Worm (Caenorhabditis elegans) whole organism, L4 larva: ENCODE measurements around the gene clec-5.

Source experiments
- F10B5.3 ChIP-seq: sonication (generic microtip); optimal IDR thresholded peaks from 2 replicates; lab custom pipeline; 2016; ENCODE audit warnings: mild to moderate bottlenecking, missing genetic modification characterization, missing compliant biosample characterization
- F44E2.7 ChIP-seq: fragments of 200-800 bp; sonication (Bioruptor generic); IDR thresholded peaks from 2 replicates; pipeline ENCODE4 v2.1.2; 2022; ENCODE audit warnings: missing genetic modification characterization, missing compliant biosample characterization
- T20F7.1 ChIP-seq: fragments of 200-800 bp; sonication (Bioruptor generic); optimal IDR thresholded peaks from 2 replicates; lab custom pipeline; 2018; ENCODE audit warnings: mild to moderate bottlenecking, missing genetic modification characterization, missing compliant biosample characterization
- T26A8.4 ChIP-seq: fragments of 200-800 bp; sonication (Bioruptor generic); IDR thresholded peaks from 2 replicates; pipeline ENCODE4 v1.3.6; 2022; ENCODE audit warnings: missing genetic modification characterization, missing compliant biosample characterization
- Y5F2A.4 ChIP-seq: fragments of 200-800 bp; sonication (Bioruptor generic); optimal IDR thresholded peaks from 2 replicates; lab custom pipeline; 2018; ENCODE audit warnings: mild to moderate bottlenecking, missing genetic modification characterization, missing compliant biosample characterization
- ZK337.2 ChIP-seq: fragments of 200-800 bp; sonication (Bioruptor generic); IDR thresholded peaks from 2 replicates; pipeline ENCODE4 v1.3.6; 2022; ENCODE audit warnings: missing genetic modification reagents, missing genetic modification characterization, missing compliant biosample characterization
- aha-1 ChIP-seq: fragments of 150-350 bp; peaks from one replicate; lab custom pipeline; 2014; ENCODE audit warnings: missing biosample characterization, missing genetic modification characterization
- attf-4 ChIP-seq: sonication (generic microtip); optimal IDR thresholded peaks from 3 replicates; lab custom pipeline; 2017; ENCODE audit warnings: missing biosample characterization, missing genetic modification characterization
- ceh-20 ChIP-seq: fragments of 200-800 bp; sonication (Bioruptor generic); IDR thresholded peaks from 2 replicates; pipeline ENCODE4 v1.3.6; 2022; ENCODE audit warnings: missing genetic modification reagents, missing genetic modification characterization, missing compliant biosample characterization
- ceh-32 ChIP-seq: sonication (generic microtip); optimal IDR thresholded peaks from 2 replicates; lab custom pipeline; 2016; ENCODE audit warnings: mild to moderate bottlenecking, missing genetic modification characterization, missing compliant biosample characterization; ENCODE audit not compliant: poor library complexity
- ceh-44 ChIP-seq: fragments of 200-800 bp; sonication (Bioruptor generic); IDR thresholded peaks from 2 replicates; pipeline ENCODE4 v1.3.6; 2022; ENCODE audit warnings: missing genetic modification reagents, missing genetic modification characterization, missing compliant biosample characterization
- ceh-82 ChIP-seq: sonication (generic microtip); optimal IDR thresholded peaks from 2 replicates; lab custom pipeline; 2017; ENCODE audit warnings: missing biosample characterization, missing genetic modification characterization
- cey-2 ChIP-seq: sonication (generic microtip); optimal IDR thresholded peaks from 3 replicates; lab custom pipeline; 2017; ENCODE audit warnings: missing genetic modification characterization, mild to moderate bottlenecking, missing compliant biosample characterization, antibody characterized with exemption, borderline replicate concordance; ENCODE audit not compliant: insufficient read depth
- ctbp-1 ChIP-seq: fragments of 200-800 bp; sonication (Bioruptor generic); IDR thresholded peaks from 2 replicates; pipeline ENCODE4 v1.3.6; 2022; ENCODE audit warnings: missing genetic modification reagents, missing genetic modification characterization, missing compliant biosample characterization
- daf-12 ChIP-seq: fragments of 150-350 bp; optimal IDR thresholded peaks from 2 replicates; lab custom pipeline; 2014; ENCODE audit warnings: missing biosample characterization, missing genetic modification reagents, missing genetic modification characterization
- daf-16 ChIP-seq, 3 experiments: sonication (generic microtip); optimal IDR thresholded peaks; 2 replicates each; lab custom pipeline; 2016 to 2017; ENCODE audit warnings: missing genetic modification characterization in 3 of 3, missing genetic modification reagents in 3 of 3, mild to moderate bottlenecking in 2 of 3, missing compliant biosample characterization in 2 of 3, missing biosample characterization in 1 of 3, moderate library complexity in 1 of 3
- dmd-9 ChIP-seq: fragments of 200-800 bp; sonication (Bioruptor generic); IDR thresholded peaks from 2 replicates; pipeline ENCODE4 v1.3.6; 2022; ENCODE audit warnings: missing genetic modification reagents, missing genetic modification characterization, missing compliant biosample characterization
- egl-27 ChIP-seq: sonication (generic microtip); optimal IDR thresholded peaks from 3 replicates; lab custom pipeline; 2017; ENCODE audit warnings: missing biosample characterization, missing genetic modification reagents, missing genetic modification characterization
- fos-1 ChIP-seq: fragments of 150-350 bp; optimal IDR thresholded peaks from 2 replicates; lab custom pipeline; 2014; ENCODE audit warnings: missing biosample characterization, missing genetic modification characterization
- hif-1 ChIP-seq, 2 experiments: sonication (generic microtip); optimal IDR thresholded peaks; 2 replicates each; lab custom pipeline; 2016 to 2017; ENCODE audit warnings: missing compliant biosample characterization in 2 of 2, missing genetic modification characterization in 2 of 2, missing genetic modification reagents in 2 of 2, missing genotype in 2 of 2, mild to moderate bottlenecking in 1 of 2
- hlh-11 ChIP-seq: fragments of 200-800 bp; sonication (Bioruptor generic); optimal IDR thresholded peaks from 2 replicates; lab custom pipeline; 2018; ENCODE audit warnings: mild to moderate bottlenecking, missing genetic modification characterization, missing compliant biosample characterization
- jun-1 ChIP-seq: fragments of 150-350 bp; optimal IDR thresholded peaks from 2 replicates; lab custom pipeline; 2014; ENCODE audit warnings: missing biosample characterization, missing genetic modification reagents, missing genetic modification characterization
- lim-7 ChIP-seq: fragments of 200-800 bp; sonication (Bioruptor generic); IDR thresholded peaks from 2 replicates; pipeline ENCODE4 v1.3.6; 2022; ENCODE audit warnings: missing genetic modification characterization, missing compliant biosample characterization
- lin-1 ChIP-seq: fragments of 200-800 bp; sonication (Bioruptor generic); IDR thresholded peaks from 2 replicates; pipeline ENCODE4 v1.3.6; 2022; ENCODE audit warnings: missing genetic modification reagents, missing genetic modification characterization, missing compliant biosample characterization
- lin-13 ChIP-seq: fragments of 150-350 bp; optimal IDR thresholded peaks from 2 replicates; lab custom pipeline; 2014; ENCODE audit warnings: missing biosample characterization, missing genetic modification reagents, missing genetic modification characterization
- lin-38 ChIP-seq: fragments of 200-800 bp; sonication (Bioruptor generic); IDR thresholded peaks from 2 replicates; pipeline ENCODE4 v1.3.6; 2022; ENCODE audit warnings: missing genetic modification reagents, missing genetic modification characterization, missing compliant biosample characterization
- lin-39 ChIP-seq: fragments of 150-350 bp; optimal IDR thresholded peaks from 2 replicates; lab custom pipeline; 2014; ENCODE audit warnings: missing biosample characterization, missing genetic modification reagents, missing genetic modification characterization
- lsy-2 ChIP-seq, 2 experiments: fragments of 150-350 bp in 1 of 2; sonication (generic microtip) in 1 of 2; optimal IDR thresholded peaks; 2 replicates each; lab custom pipeline; 2014 to 2017; ENCODE audit warnings: missing biosample characterization in 2 of 2, missing genetic modification characterization in 2 of 2
- madf-5 ChIP-seq, 2 experiments: fragments of 200-800 bp; sonication (Bioruptor generic); IDR thresholded peaks; 2 replicates each; pipeline ENCODE4 v1.3.6; 2022; ENCODE audit warnings: missing compliant biosample characterization in 2 of 2, missing genetic modification characterization in 2 of 2
- madf-9 ChIP-seq: fragments of 200-800 bp; sonication (Bioruptor generic); conservative IDR thresholded peaks from 2 replicates; pipeline ENCODE4 v1.3.6; 2022; ENCODE audit warnings: missing genetic modification reagents, missing genetic modification characterization, missing compliant biosample characterization
- mes-2 ChIP-seq: sonication (generic microtip); optimal IDR thresholded peaks from 2 replicates; lab custom pipeline; 2016; ENCODE audit warnings: missing genotype, mild to moderate bottlenecking, missing genetic modification characterization, missing compliant biosample characterization; ENCODE audit not compliant: poor library complexity, severe bottlenecking
- mxl-2 ChIP-seq: fragments of 200-800 bp; sonication (Bioruptor generic); conservative IDR thresholded peaks from 2 replicates; pipeline ENCODE4 v1.3.6; 2022; ENCODE audit warnings: missing genetic modification reagents, missing genetic modification characterization, missing compliant biosample characterization
- nhr-10 ChIP-seq: fragments of 150-350 bp; optimal IDR thresholded peaks from 2 replicates; lab custom pipeline; 2014; ENCODE audit warnings: missing biosample characterization, missing genetic modification characterization
- nhr-102 ChIP-seq: sonication (generic microtip); optimal IDR thresholded peaks from 2 replicates; lab custom pipeline; 2016; ENCODE audit warnings: mild to moderate bottlenecking, missing genetic modification characterization, moderate library complexity, missing compliant biosample characterization
- nhr-48 ChIP-seq: sonication (generic microtip); optimal IDR thresholded peaks from 2 replicates; lab custom pipeline; 2016; ENCODE audit warnings: mild to moderate bottlenecking, missing genetic modification characterization, missing compliant biosample characterization
- nhr-6 ChIP-seq: fragments of 150-350 bp; optimal IDR thresholded peaks from 2 replicates; lab custom pipeline; 2014; ENCODE audit warnings: missing biosample characterization, missing genetic modification characterization
- pha-4 ChIP-seq, 2 experiments: fragments of 150-350 bp in 1 of 2; fragments of 200-800 bp in 1 of 2; sonication (Bioruptor generic) in 1 of 2; IDR thresholded peaks in 1 of 2; optimal IDR thresholded peaks in 1 of 2; 2 replicates each; pipeline versions ENCODE4 v1.3.6 to Lab custom; 2014 to 2022; ENCODE audit warnings: missing genetic modification characterization in 2 of 2, missing genetic modification reagents in 2 of 2, missing biosample characterization in 1 of 2, missing compliant biosample characterization in 1 of 2
- pqm-1 ChIP-seq: sonication (generic microtip); optimal IDR thresholded peaks from 2 replicates; lab custom pipeline; 2017; ENCODE audit warnings: missing biosample characterization, missing genetic modification characterization
- saeg-2 ChIP-seq: fragments of 200-800 bp; sonication (Bioruptor generic); IDR thresholded peaks from 2 replicates; pipeline ENCODE4 v1.3.6; 2022; ENCODE audit warnings: missing genetic modification reagents, missing genetic modification characterization, missing compliant biosample characterization
- sdz-12 ChIP-seq: fragments of 200-800 bp; sonication (Bioruptor generic); optimal IDR thresholded peaks from 2 replicates; lab custom pipeline; 2018; ENCODE audit warnings: mild to moderate bottlenecking, missing genetic modification characterization, missing compliant biosample characterization
- skn-1 ChIP-seq: fragments of 150-350 bp; optimal IDR thresholded peaks from 2 replicates; lab custom pipeline; 2014; ENCODE audit warnings: missing biosample characterization, missing genetic modification characterization
- snpc-4 ChIP-seq: fragments of 150-350 bp; optimal IDR thresholded peaks from 2 replicates; lab custom pipeline; 2014; ENCODE audit warnings: missing biosample characterization, missing genetic modification characterization
- spr-3 ChIP-seq: fragments of 200-800 bp; sonication (Bioruptor generic); optimal IDR thresholded peaks from 2 replicates; lab custom pipeline; 2018; ENCODE audit warnings: mild to moderate bottlenecking, missing genetic modification characterization, missing compliant biosample characterization
- tag-97 ChIP-seq: fragments of 200-800 bp; sonication (Bioruptor generic); IDR thresholded peaks from 2 replicates; pipeline ENCODE4 v1.3.6; 2022; ENCODE audit warnings: missing genetic modification characterization, missing compliant biosample characterization
- unc-39 ChIP-seq: sonication (generic microtip); optimal IDR thresholded peaks from 2 replicates; lab custom pipeline; 2017; ENCODE audit warnings: missing biosample characterization, missing genetic modification characterization
- unc-62 ChIP-seq, 3 experiments: fragments of 150-350 bp in 1 of 3; sonication (generic microtip); optimal IDR thresholded peaks in 2 of 3; peaks in 1 of 3; 1 replicate in 1 of 3; 2 replicates in 2 of 3; lab custom pipeline; 2014 to 2017; ENCODE audit warnings: missing biosample characterization in 3 of 3, missing genetic modification characterization in 3 of 3, missing genetic modification reagents in 3 of 3, missing genotype in 1 of 3
- vab-7 ChIP-seq: fragments of 200-800 bp; sonication (Bioruptor generic); IDR thresholded peaks from 2 replicates; pipeline ENCODE4 v1.3.6; 2022; ENCODE audit warnings: missing genetic modification reagents, missing genetic modification characterization, missing compliant biosample characterization
- zag-1 ChIP-seq: fragments of 150-350 bp; optimal IDR thresholded peaks from 2 replicates; lab custom pipeline; 2014; ENCODE audit warnings: missing biosample characterization, missing genetic modification characterization
- zfp-2 ChIP-seq: sonication (generic microtip); optimal IDR thresholded peaks from 2 replicates; lab custom pipeline; 2016; ENCODE audit warnings: mild to moderate bottlenecking, missing genetic modification characterization, missing compliant biosample characterization
- ztf-11 ChIP-seq: fragments of 150-350 bp; optimal IDR thresholded peaks from 2 replicates; lab custom pipeline; 2014; ENCODE audit warnings: missing biosample characterization, missing genetic modification characterization

Gene clec-5

ce11 chrIII:4912317-4912716, 28.9 kb upstream of the clec-5 start, which contains the start of the genes F26F4.9 and cee-1 (continued):
- TF ChIP-seq unc-62 (GFP tag; optimal IDR thresholded peaks at IDR 0.05 in 1 of 2; lab: Kevin White, UChicago), result no peak
- TF ChIP-seq unc-62 (tag; optimal IDR thresholded peaks at IDR 0.05; lab: Kevin White, UChicago), result no peak
- no peak for TF ChIP-seq ceh-20
- no peak for TF ChIP-seq lin-1 (GFP tag; lab: Robert Waterston, UW)
- no peak for TF ChIP-seq mxl-2 (GFP tag; lab: Robert Waterston, UW)
- no peak for TF ChIP-seq ceh-44
- no peak for TF ChIP-seq snpc-4
- peak in 1 of 2 experiments; percentile 70 for TF ChIP-seq hif-1 (tag; optimal IDR thresholded peaks at IDR 0.05; lab: Kevin White, UChicago)
- no peak for TF ChIP-seq madf-9 (GFP tag; lab: Robert Waterston, UW)
- TF ChIP-seq attf-4 (tag; lab: Kevin White, UChicago), result no peak
- no peak for TF ChIP-seq ceh-32 (tag; lab: Kevin White, UChicago)
- no peak for TF ChIP-seq madf-5 (GFP tag; IDR thresholded peaks at IDR 0.05; lab: Robert Waterston, UW)
- TF ChIP-seq tag-97, result no peak
- TF ChIP-seq mes-2, result peak; percentile 97
- TF ChIP-seq Y5F2A.4 (GFP tag; lab: Kevin White, UChicago), result no peak
- no peak for TF ChIP-seq nhr-102
- TF ChIP-seq lin-39 (tag; lab: Kevin White, UChicago), result no peak
- no peak for TF ChIP-seq lin-38 (GFP tag; lab: Robert Waterston, UW)
- no peak for TF ChIP-seq egl-27
- no peak for TF ChIP-seq daf-12
- TF ChIP-seq skn-1, result no peak
- no peak for TF ChIP-seq lin-13 (GFP tag; lab: Kevin White, UChicago)
- peak; percentile 3 for TF ChIP-seq hlh-11 (tag; lab: Kevin White, UChicago)
- no peak for TF ChIP-seq nhr-6 (tag; lab: Kevin White, UChicago)
- no peak for TF ChIP-seq T20F7.1 (GFP tag; lab: Kevin White, UChicago)
- peak; percentile 73 for TF ChIP-seq ZK337.2 (GFP tag; lab: Robert Waterston, UW)
- TF ChIP-seq spr-3 (GFP tag; lab: Kevin White, UChicago), result no peak
- no peak for TF ChIP-seq F44E2.7 (GFP tag; lab: Robert Waterston, UW)
- TF ChIP-seq lim-7 (GFP tag; lab: Robert Waterston, UW), result no peak
- TF ChIP-seq T26A8.4 (GFP tag; lab: Robert Waterston, UW), result no peak
- no peak for TF ChIP-seq sdz-12 (GFP tag; lab: Kevin White, UChicago)
- TF ChIP-seq ztf-11 (tag; lab: Kevin White, UChicago), result no peak
- TF ChIP-seq daf-16 (GFP tag; optimal IDR thresholded peaks at IDR 0.05; lab: Kevin White, UChicago), result no peak
- TF ChIP-seq daf-16 (tag; optimal IDR thresholded peaks at IDR 0.05; lab: Kevin White, UChicago), result peak; percentile 33
- no peak for TF ChIP-seq cey-2 (tag; lab: Kevin White, UChicago)
- TF ChIP-seq zfp-2, result no peak
- no peak for TF ChIP-seq saeg-2 (GFP tag; lab: Robert Waterston, UW)
- TF ChIP-seq ctbp-1 (GFP tag; lab: Robert Waterston, UW), result no peak
- no peak for TF ChIP-seq nhr-48 (tag; lab: Kevin White, UChicago)
- TF ChIP-seq aha-1 (tag; lab: Kevin White, UChicago), result peak; percentile 86
- TF ChIP-seq F10B5.3, result no peak
- TF ChIP-seq dmd-9 (GFP tag; lab: Robert Waterston, UW), result 0 out of 2 replicates have a peak, but pooled peaks have one; percentile 37
- no peak for TF ChIP-seq unc-39 (tag; lab: Kevin White, UChicago)
- TF ChIP-seq fos-1, result no peak
- TF ChIP-seq nhr-10 (tag; lab: Kevin White, UChicago), result no peak
- no peak for TF ChIP-seq jun-1 (tag; lab: Kevin White, UChicago)
- no peak for TF ChIP-seq zag-1 (tag; lab: Kevin White, UChicago)
- TF ChIP-seq vab-7 (GFP tag; lab: Robert Waterston, UW), result no peak
- no peak for TF ChIP-seq pqm-1 (tag; lab: Kevin White, UChicago)
- no peak for TF ChIP-seq pha-4 (GFP tag; IDR thresholded peaks at IDR 0.05; lab: Robert Waterston, UW)
- TF ChIP-seq pha-4 (tag; optimal IDR thresholded peaks at IDR 0.05; lab: Kevin White, UChicago), result no peak
- TF ChIP-seq lsy-2 (tag; optimal IDR thresholded peaks at IDR 0.05; lab: Kevin White, UChicago), result peak in 1 of 2 experiments; percentile 74
- no peak for TF ChIP-seq ceh-82 (tag; lab: Kevin White, UChicago)
